Fruit fly (Drosophila melanogaster) whole organism, pupa: Measurements from ENCODE around the gene Ae2.

Experiments
- CG17806 ChIP-seq: fragments of 200-800 bp; sonication (Bioruptor generic); optimal IDR thresholded peaks from 2 replicates; lab custom pipeline; 2018; ENCODE audit warnings: missing biosample characterization, mild to moderate bottlenecking, missing genetic modification characterization, moderate library complexity
- CG4496 ChIP-seq: fragments of 200-800 bp; sonication (Bioruptor generic); IDR thresholded peaks from 3 replicates; pipeline ENCODE4 v1.3.6; 2022; ENCODE audit warnings: missing biosample characterization, missing genetic modification characterization
- Pif1A ChIP-seq: fragments of 200-800 bp; sonication (Bioruptor generic); optimal IDR thresholded peaks from 3 replicates; lab custom pipeline; 2016; ENCODE audit warnings: missing biosample characterization, missing genetic modification characterization
- Pif1B ChIP-seq: fragments of 200-800 bp; sonication (Bioruptor generic); optimal IDR thresholded peaks from 3 replicates; lab custom pipeline; 2016; ENCODE audit warnings: missing biosample characterization, missing genetic modification characterization
- Snoo ChIP-seq: fragments of 200-800 bp; sonication (Bioruptor generic); optimal IDR thresholded peaks from 3 replicates; lab custom pipeline; 2017; ENCODE audit warnings: missing biosample characterization, mild to moderate bottlenecking, missing genetic modification characterization, inconsistent platforms

DNA sequence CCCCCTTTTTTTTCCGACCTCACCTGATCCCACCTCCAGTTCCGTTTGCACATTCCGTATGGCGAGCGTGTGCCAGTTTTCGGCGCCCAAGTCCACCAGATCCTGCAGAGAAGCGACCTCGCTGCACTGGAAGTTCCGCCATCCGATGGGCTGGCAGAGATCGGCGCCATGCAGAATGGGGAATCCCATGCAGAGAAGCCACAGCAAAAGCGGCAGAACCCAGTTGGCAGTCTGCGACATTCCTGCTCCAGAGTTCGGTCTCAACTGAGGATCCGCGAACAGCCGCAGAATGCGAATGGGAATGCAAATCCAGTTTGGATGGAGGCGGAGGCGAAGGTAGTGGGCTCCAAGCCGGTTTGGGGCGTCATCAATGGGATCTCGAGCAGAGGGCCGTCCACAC is 29.8 kb upstream of the Ae2 start, which contains the start of gene CG6749:
- TF ChIP-seq Snoo (tag; lab: Kevin White, UChicago) (no peak), Pif1B (GFP tag; lab: Kevin White, UChicago) (no peak), CG17806 (tag; lab: Kevin White, UChicago) (no peak), CG4496 (GFP tag; lab: Robert Waterston, UW) (no peak; the same call in 2 of the 3 replicates), Pif1A (GFP tag; lab: Kevin White, UChicago) (no peak)
